Worm (Caenorhabditis elegans) whole organism, midembryonic: ENCODE data around the gene C09G12.5.

Source experiments
- cog-1 ChIP-seq: sonication (generic microtip); optimal IDR thresholded peaks from 2 replicates; lab custom pipeline; 2016; ENCODE audit warnings: missing genetic modification characterization, missing compliant biosample characterization
- klf-2 ChIP-seq: fragments of 200-800 bp; sonication (Bioruptor generic); conservative IDR thresholded peaks from 2 replicates; pipeline ENCODE4 v1.3.6; 2022; ENCODE audit warnings: missing genetic modification reagents, missing genetic modification characterization, missing compliant biosample characterization
- med-1 ChIP-seq: sonication (generic microtip); optimal IDR thresholded peaks from 2 replicates; lab custom pipeline; 2017; ENCODE audit warnings: missing genetic modification characterization, mild to moderate bottlenecking, missing compliant biosample characterization, antibody characterized with exemption, missing genetic modification reagents; ENCODE audit not compliant: insufficient read depth
- ref-1 ChIP-seq: fragments of 200-800 bp; sonication (Bioruptor generic); conservative IDR thresholded peaks from 2 replicates; pipeline ENCODE4 v1.3.6; 2022; ENCODE audit warnings: missing genetic modification reagents, missing genetic modification characterization, missing compliant biosample characterization
- tab-1 ChIP-seq: fragments of 200-800 bp; sonication (Bioruptor generic); IDR thresholded peaks from 2 replicates; pipeline ENCODE4 v1.3.6; 2022; ENCODE audit warnings: missing genetic modification characterization, missing compliant biosample characterization
- ztf-23 ChIP-seq: fragments of 200-800 bp; sonication (Bioruptor generic); IDR thresholded peaks from 2 replicates; pipeline ENCODE4 v1.3.6; 2022; ENCODE audit warnings: missing genetic modification reagents, missing genetic modification characterization, missing compliant biosample characterization
- ztf-29 ChIP-seq: fragments of 200-800 bp; sonication (Bioruptor generic); IDR thresholded peaks from 2 replicates; pipeline ENCODE4 v1.3.6; 2022; ENCODE audit warnings: missing genetic modification reagents, missing genetic modification characterization, missing compliant biosample characterization

ce11 chrIV:3523419-3523818 lies 44.3 kb downstream of the C09G12.5 start:
- TF ChIP-seq ref-1 (GFP tag; lab: Robert Waterston, UW), result no peak
- TF ChIP-seq cog-1, result no peak
- TF ChIP-seq klf-2 (GFP tag; lab: Robert Waterston, UW), result no peak
- TF ChIP-seq ztf-23, result no peak
- no peak for TF ChIP-seq ztf-29 (GFP tag; lab: Robert Waterston, UW)
- TF ChIP-seq tab-1 (GFP tag; lab: Robert Waterston, UW), result no peak
- TF ChIP-seq med-1 (GFP tag; lab: Kevin White, UChicago), result no peak
